Worm (Caenorhabditis elegans) whole organism, L3 larva: Measurements from ENCODE around the gene H03E18.2.

Experiments
- R02D3.7 ChIP-seq: fragments of 150-350 bp; optimal IDR thresholded peaks from 2 replicates; lab custom pipeline; 2014; ENCODE audit warnings: missing biosample characterization, missing genetic modification characterization
- ZK546.5 ChIP-seq: sonication (generic microtip); optimal IDR thresholded peaks from 2 replicates; lab custom pipeline; 2017; ENCODE audit warnings: missing biosample characterization, missing genetic modification characterization
- aly-2 ChIP-seq: fragments of 150-350 bp; optimal IDR thresholded peaks from 2 replicates; lab custom pipeline; 2014; ENCODE audit warnings: missing biosample characterization, missing genetic modification characterization
- ama-1 ChIP-seq: fragments of 150-350 bp; optimal IDR thresholded peaks from 2 replicates; lab custom pipeline; 2018
- ceh-16 ChIP-seq: sonication (generic microtip); optimal IDR thresholded peaks from 2 replicates; lab custom pipeline; 2017; ENCODE audit warnings: missing biosample characterization, missing genetic modification characterization
- ceh-28 ChIP-seq: fragments of 150-350 bp; optimal IDR thresholded peaks from 2 replicates; lab custom pipeline; 2014; ENCODE audit warnings: missing biosample characterization, missing genetic modification reagents, missing genetic modification characterization
- ceh-82 ChIP-seq: fragments of 150-350 bp; optimal IDR thresholded peaks from 2 replicates; lab custom pipeline; 2014; ENCODE audit warnings: missing biosample characterization, missing genetic modification characterization
- ceh-9 ChIP-seq: sonication (generic microtip); optimal IDR thresholded peaks from 2 replicates; lab custom pipeline; 2018; ENCODE audit warnings: missing biosample characterization, missing genetic modification characterization
- egl-5 ChIP-seq: fragments of 150-350 bp; optimal IDR thresholded peaks from 2 replicates; lab custom pipeline; 2017; ENCODE audit warnings: missing biosample characterization, missing genetic modification reagents, missing genetic modification characterization, inconsistent platforms
- elt-1 ChIP-seq: fragments of 150-350 bp; optimal IDR thresholded peaks from 2 replicates; lab custom pipeline; 2014; ENCODE audit warnings: missing biosample characterization, missing genetic modification characterization
- elt-3 ChIP-seq, 3 experiments: fragments of 150-350 bp in 1 of 3; sonication (generic microtip) in 2 of 3; optimal IDR thresholded peaks; 2 replicates in 2 of 3; 4 replicates in 1 of 3; lab custom pipeline; 2014 to 2017; ENCODE audit warnings: missing biosample characterization in 3 of 3, missing genetic modification characterization in 3 of 3
- eor-1 ChIP-seq, 2 experiments: fragments of 150-350 bp; optimal IDR thresholded peaks; 2 replicates each; lab custom pipeline; 2014 to 2018; ENCODE audit warnings: missing biosample characterization in 2 of 2, missing genetic modification characterization in 2 of 2
- fkh-10 ChIP-seq: sonication (generic microtip); optimal IDR thresholded peaks from 2 replicates; lab custom pipeline; 2017; ENCODE audit warnings: missing biosample characterization, missing genetic modification reagents, missing genetic modification characterization
- fos-1 ChIP-seq: fragments of 150-350 bp; optimal IDR thresholded peaks from 2 replicates; lab custom pipeline; 2014; ENCODE audit warnings: missing biosample characterization, missing genetic modification characterization
- hmg-11 ChIP-seq: sonication (generic microtip); optimal IDR thresholded peaks from 2 replicates; lab custom pipeline; 2016; ENCODE audit warnings: missing genetic modification characterization, missing compliant biosample characterization
- jun-1 ChIP-seq: fragments of 150-350 bp; optimal IDR thresholded peaks from 2 replicates; lab custom pipeline; 2014; ENCODE audit warnings: missing biosample characterization, missing genetic modification reagents, missing genetic modification characterization
- lin-15B ChIP-seq: fragments of 150-350 bp; optimal IDR thresholded peaks from 2 replicates; lab custom pipeline; 2014; ENCODE audit warnings: missing biosample characterization, missing genetic modification characterization
- lin-39 ChIP-seq: fragments of 150-350 bp; optimal IDR thresholded peaks from 2 replicates; lab custom pipeline; 2018; ENCODE audit warnings: missing biosample characterization, missing genetic modification reagents, missing genetic modification characterization
- lsy-12 ChIP-seq: sonication (generic microtip); optimal IDR thresholded peaks from 2 replicates; lab custom pipeline; 2016; ENCODE audit warnings: mild to moderate bottlenecking, missing genetic modification characterization, missing compliant biosample characterization
- mdl-1 ChIP-seq: fragments of 150-350 bp; optimal IDR thresholded peaks from 2 replicates; lab custom pipeline; 2014; ENCODE audit warnings: missing biosample characterization, missing genetic modification characterization
- mml-1 ChIP-seq: fragments of 150-350 bp; sonication (generic microtip); optimal IDR thresholded peaks from 3 replicates; lab custom pipeline; 2014; ENCODE audit warnings: missing biosample characterization, missing genetic modification characterization
- nfya-1 ChIP-seq: sonication (generic microtip); optimal IDR thresholded peaks from 2 replicates; lab custom pipeline; 2017; ENCODE audit warnings: missing genetic modification characterization, mild to moderate bottlenecking, missing compliant biosample characterization, antibody characterized with exemption, moderate library complexity; ENCODE audit not compliant: insufficient read depth
- nhr-11 ChIP-seq: fragments of 150-350 bp; optimal IDR thresholded peaks from 2 replicates; lab custom pipeline; 2014; ENCODE audit warnings: missing biosample characterization, missing genetic modification characterization
- nhr-12 ChIP-seq: fragments of 150-350 bp; optimal IDR thresholded peaks from 2 replicates; lab custom pipeline; 2014; ENCODE audit warnings: missing biosample characterization, missing genetic modification characterization
- nhr-23 ChIP-seq: fragments of 150-350 bp; optimal IDR thresholded peaks from 2 replicates; lab custom pipeline; 2014; ENCODE audit warnings: missing biosample characterization, missing genetic modification reagents, missing genetic modification characterization
- nhr-237 ChIP-seq: fragments of 150-350 bp; optimal IDR thresholded peaks from 2 replicates; lab custom pipeline; 2014; ENCODE audit warnings: missing biosample characterization, missing genetic modification characterization
- nhr-25 ChIP-seq: sonication (generic microtip); optimal IDR thresholded peaks from 2 replicates; lab custom pipeline; 2017; ENCODE audit warnings: missing biosample characterization, missing genetic modification characterization
- nhr-28 ChIP-seq: fragments of 150-350 bp; optimal IDR thresholded peaks from 2 replicates; lab custom pipeline; 2014; ENCODE audit warnings: missing biosample characterization, missing genetic modification characterization
- nhr-43 ChIP-seq: sonication (generic microtip); optimal IDR thresholded peaks from 2 replicates; lab custom pipeline; 2016; ENCODE audit warnings: mild to moderate bottlenecking, missing genetic modification characterization, missing compliant biosample characterization; ENCODE audit not compliant: poor library complexity, severe bottlenecking
- nhr-67 ChIP-seq: fragments of 150-350 bp; optimal IDR thresholded peaks from 2 replicates; lab custom pipeline; 2014; ENCODE audit warnings: missing biosample characterization, missing genetic modification characterization
- nhr-76 ChIP-seq: fragments of 150-350 bp; sonication (generic microtip); optimal IDR thresholded peaks from 5 replicates; lab custom pipeline; 2014; ENCODE audit warnings: missing biosample characterization, missing genetic modification characterization
- nhr-77 ChIP-seq: fragments of 150-350 bp; optimal IDR thresholded peaks from 2 replicates; lab custom pipeline; 2014; ENCODE audit warnings: missing biosample characterization, missing genetic modification characterization
- pha-4 ChIP-seq: fragments of 150-350 bp; optimal IDR thresholded peaks from 2 replicates; lab custom pipeline; 2014; ENCODE audit warnings: missing biosample characterization, missing genetic modification reagents, missing genetic modification characterization
- pqm-1 ChIP-seq: fragments of 150-350 bp; optimal IDR thresholded peaks from 2 replicates; lab custom pipeline; 2017; ENCODE audit warnings: missing biosample characterization, missing genetic modification characterization, inconsistent platforms
- sea-2 ChIP-seq: fragments of 150-350 bp; sonication (generic microtip); optimal IDR thresholded peaks from 4 replicates; lab custom pipeline; 2014; ENCODE audit warnings: missing biosample characterization, missing genetic modification reagents, missing genetic modification characterization
- skn-1 ChIP-seq: fragments of 150-350 bp; optimal IDR thresholded peaks from 2 replicates; lab custom pipeline; 2014; ENCODE audit warnings: missing biosample characterization, missing genetic modification characterization
- snpc-4 ChIP-seq: fragments of 150-350 bp; optimal IDR thresholded peaks from 2 replicates; lab custom pipeline; 2014; ENCODE audit warnings: missing biosample characterization, missing genetic modification characterization
- tbx-2 ChIP-seq: sonication (generic microtip); optimal IDR thresholded peaks from 2 replicates; lab custom pipeline; 2016; ENCODE audit warnings: mild to moderate bottlenecking, missing genetic modification characterization, missing compliant biosample characterization
- unc-39 ChIP-seq: sonication (generic microtip); optimal IDR thresholded peaks from 4 replicates; lab custom pipeline; 2017; ENCODE audit warnings: missing biosample characterization, missing genetic modification characterization
- zag-1 ChIP-seq: fragments of 150-350 bp; optimal IDR thresholded peaks from 2 replicates; lab custom pipeline; 2014; ENCODE audit warnings: missing biosample characterization, missing genetic modification characterization
- ztf-11 ChIP-seq: fragments of 150-350 bp; optimal IDR thresholded peaks from 2 replicates; lab custom pipeline; 2014; ENCODE audit warnings: missing biosample characterization, missing genetic modification characterization

Gene H03E18.2

ce11 chrX:8562586-8562985 lies 42.3 kb upstream of the H03E18.2 start:
- no peak for TF ChIP-seq ceh-82 (tag; lab: Kevin White, UChicago)
- TF ChIP-seq tbx-2 (tag; lab: Kevin White, UChicago), result no peak
- TF ChIP-seq fkh-10, result no peak
- no peak for TF ChIP-seq unc-39 (tag; lab: Kevin White, UChicago)
- no peak for TF ChIP-seq pqm-1 (tag; lab: Kevin White, UChicago)
- TF ChIP-seq ZK546.5 (tag; lab: Kevin White, UChicago), result no peak
- TF ChIP-seq lin-15B (tag; lab: Kevin White, UChicago), result no peak
- no peak for TF ChIP-seq nhr-28
- no peak for TF ChIP-seq egl-5 (tag; lab: Kevin White, UChicago)

- TF ChIP-seq hmg-11 (tag; lab: Kevin White, UChicago) (no peak), pha-4 (tag; lab: Kevin White, UChicago) (peak; percentile 1), jun-1 (tag; lab: Kevin White, UChicago) (no peak), sea-2 (GFP tag; lab: Kevin White, UChicago) (peak; percentile 12), pqm-1 (tag; lab: Kevin White, UChicago) (no peak), snpc-4 (tag; lab: Kevin White, UChicago) (no peak), aly-2 (tag; lab: Kevin White, UChicago) (no peak), nfya-1 (tag; lab: Kevin White, UChicago) (peak; percentile 64), ceh-16 (tag; lab: Kevin White, UChicago) (no peak), eor-1 (tag; optimal IDR thresholded peaks at IDR 0.05; lab: Kevin White, UChicago) (no peak), lsy-12 (tag; lab: Kevin White, UChicago) (no peak), lin-39 (peak; percentile 68), nhr-237 (tag; lab: Kevin White, UChicago) (no peak), elt-1 (tag; lab: Kevin White, UChicago) (no peak), ama-1 (lab: Kevin White, UChicago) (no peak), nhr-25 (peak; percentile 26), ztf-11 (no peak)
Observed at ce11 chrX:8556614-8557196, 36.4 kb upstream of the H03E18.2 start, which contains the start of gene utx-1. Gene utx-1, plus strand, starts transcription at chrX:8557146.

ce11 chrX:8554029-8554428 lies 33.7 kb upstream of the H03E18.2 start:
- TF ChIP-seq elt-1 (tag; lab: Kevin White, UChicago) (peak; percentile 83), nhr-25 (peak; percentile 52), snpc-4 (tag; lab: Kevin White, UChicago) (no peak)

ce11 chrX:8551687-8552327 lies 31.5 kb upstream of the H03E18.2 start, which contains the start of gene dhhc-14:
Gene dhhc-14, plus strand, starts transcription at chrX:8552277.
- TF ChIP-seq nhr-67 (tag; lab: Kevin White, UChicago) (no peak), fos-1 (tag; lab: Kevin White, UChicago) (no peak), ceh-9 (tag; lab: Kevin White, UChicago) (no peak), ceh-82 (tag; lab: Kevin White, UChicago) (no peak), sea-2 (GFP tag; lab: Kevin White, UChicago) (no peak), egl-5 (tag; lab: Kevin White, UChicago) (no peak), skn-1 (peak; percentile 23), nhr-12 (no peak), jun-1 (tag; lab: Kevin White, UChicago) (no peak), nhr-77 (tag; lab: Kevin White, UChicago) (no peak), lin-39 (peak; percentile 80), nhr-237 (tag; lab: Kevin White, UChicago) (no peak), nhr-23 (tag; lab: Kevin White, UChicago) (peak; percentile 3), nhr-11 (tag; lab: Kevin White, UChicago) (no peak), mdl-1 (peak; percentile 13), zag-1 (no peak), aly-2 (tag; lab: Kevin White, UChicago) (no peak), unc-39 (tag; lab: Kevin White, UChicago) (no peak), nfya-1 (tag; lab: Kevin White, UChicago) (peak; percentile 71), pha-4 (tag; lab: Kevin White, UChicago) (peak; percentile 45), mml-1 (tag; lab: Kevin White, UChicago) (no peak), nhr-28 (no peak), elt-3 (tag; optimal IDR thresholded peaks at IDR 0.05; lab: Kevin White, UChicago) (no peak), ceh-28 (tag; lab: Kevin White, UChicago) (no peak), nhr-76 (tag; lab: Kevin White, UChicago) (no peak), ama-1 (lab: Kevin White, UChicago) (no peak), nhr-43 (tag; lab: Kevin White, UChicago) (no peak), lin-15B (tag; lab: Kevin White, UChicago) (peak; percentile 76), ceh-16 (tag; lab: Kevin White, UChicago) (no peak), hmg-11 (tag; lab: Kevin White, UChicago) (peak; percentile 57), snpc-4 (tag; lab: Kevin White, UChicago) (no peak), lsy-12 (tag; lab: Kevin White, UChicago) (no peak), R02D3.7 (tag; lab: Kevin White, UChicago) (no peak), fkh-10 (no peak), eor-1 (tag; optimal IDR thresholded peaks at IDR 0.05; lab: Kevin White, UChicago) (no peak)
